Fruit fly (Drosophila melanogaster) whole organism, embryonic: Measurements from ENCODE around the gene CG14154.

Experiments used
- BtbVII ChIP-seq: fragments of 200-800 bp; sonication (Bioruptor generic); optimal IDR thresholded peaks from 3 replicates; lab custom pipeline; 2017; ENCODE audit warnings: missing biosample characterization, mild to moderate bottlenecking, missing genetic modification characterization
- CG1024 ChIP-seq: fragments of 200-800 bp; sonication (Bioruptor generic); IDR thresholded peaks from 2 replicates; pipeline ENCODE4 v1.3.6; 2022; ENCODE audit warnings: missing biosample characterization, missing genetic modification characterization
- CG10462 ChIP-seq: fragments of 200-800 bp; sonication (Bioruptor generic); optimal IDR thresholded peaks from 2 replicates; lab custom pipeline; 2016; ENCODE audit warnings: missing biosample characterization, missing genetic modification characterization
- CG10979 ChIP-seq: fragments of 200-800 bp; sonication (Bioruptor generic); optimal IDR thresholded peaks from 2 replicates; lab custom pipeline; 2018; ENCODE audit warnings: missing biosample characterization, mild to moderate bottlenecking, missing genetic modification characterization, moderate library complexity
- CG11456 ChIP-seq: fragments of 200-800 bp; sonication (Bioruptor generic); IDR thresholded peaks from 3 replicates; pipeline ENCODE4 v1.3.6; 2022; ENCODE audit warnings: missing biosample characterization, missing genetic modification characterization
- CG12219 ChIP-seq: fragments of 200-800 bp; sonication (Bioruptor generic); optimal IDR thresholded peaks from 3 replicates; lab custom pipeline; 2018; ENCODE audit warnings: missing biosample characterization, mild to moderate bottlenecking, missing genetic modification characterization
- CG12659 ChIP-seq: fragments of 200-800 bp; sonication (Bioruptor generic); optimal IDR thresholded peaks from 3 replicates; lab custom pipeline; 2017; ENCODE audit warnings: mild to moderate bottlenecking, missing biosample characterization, missing genetic modification reagents, missing genetic modification characterization
- CG1603 ChIP-seq: fragments of 200-800 bp; sonication (Bioruptor generic); optimal IDR thresholded peaks from 2 replicates; lab custom pipeline; 2019; ENCODE audit warnings: missing biosample characterization, mild to moderate bottlenecking, missing genetic modification characterization, moderate library complexity
- CG17802 ChIP-seq: fragments of 200-800 bp; sonication (Bioruptor generic); optimal IDR thresholded peaks from 2 replicates; lab custom pipeline; 2018; ENCODE audit warnings: missing biosample characterization, mild to moderate bottlenecking, missing genetic modification characterization, moderate library complexity
- CG4360 ChIP-seq: fragments of 200-800 bp; sonication (Bioruptor generic); IDR thresholded peaks from 2 replicates; pipeline ENCODE4 v1.3.6; 2022; ENCODE audit warnings: missing biosample characterization, missing genetic modification characterization
- CG4404 ChIP-seq: fragments of 200-800 bp; sonication (Bioruptor generic); IDR thresholded peaks from 2 replicates; pipeline ENCODE4 v1.3.6; 2022; ENCODE audit warnings: missing biosample characterization, missing genetic modification characterization
- CG4424 ChIP-seq: fragments of 200-800 bp; sonication (Bioruptor generic); optimal IDR thresholded peaks from 3 replicates; lab custom pipeline; 2016; ENCODE audit warnings: missing biosample characterization, missing genetic modification characterization
- CG4854 ChIP-seq: fragments of 200-800 bp; sonication (Bioruptor generic); optimal IDR thresholded peaks from 2 replicates; lab custom pipeline; 2016; ENCODE audit warnings: missing biosample characterization, missing genetic modification characterization, inconsistent platforms
- CG6813 ChIP-seq: fragments of 200-800 bp; sonication (Bioruptor generic); optimal IDR thresholded peaks from 2 replicates; lab custom pipeline; 2017; ENCODE audit warnings: missing biosample characterization, missing genetic modification characterization, mild to moderate bottlenecking, moderate library complexity, missing genetic modification reagents
- CG7372 ChIP-seq: fragments of 200-800 bp; sonication (Bioruptor generic); IDR thresholded peaks from 2 replicates; pipeline ENCODE4 v1.3.6; 2022; ENCODE audit warnings: missing biosample characterization, missing genetic modification characterization
- CG7928 ChIP-seq: fragments of 200-800 bp; sonication (Bioruptor generic); optimal IDR thresholded peaks from 2 replicates; lab custom pipeline; 2017; ENCODE audit warnings: missing biosample characterization, mild to moderate bottlenecking, missing genetic modification characterization
- CG7963 ChIP-seq: fragments of 200-800 bp; sonication (Bioruptor generic); IDR thresholded peaks from 3 replicates; pipeline ENCODE4 v1.3.6; 2022; ENCODE audit warnings: missing biosample characterization, missing genetic modification characterization; ENCODE audit not compliant: partially characterized antibody
- CG7987 ChIP-seq: fragments of 200-800 bp; sonication (Bioruptor generic); optimal IDR thresholded peaks from 2 replicates; lab custom pipeline; 2018; ENCODE audit warnings: missing biosample characterization, mild to moderate bottlenecking, missing genetic modification characterization, moderate library complexity
- CG9727 ChIP-seq: fragments of 200-800 bp; sonication (Bioruptor generic); optimal IDR thresholded peaks from 3 replicates; lab custom pipeline; 2017; ENCODE audit warnings: missing biosample characterization, mild to moderate bottlenecking, missing genetic modification characterization
- CG9876 ChIP-seq: fragments of 200-800 bp; sonication (Bioruptor generic); optimal IDR thresholded peaks from 2 replicates; lab custom pipeline; 2016; ENCODE audit warnings: missing biosample characterization, missing genetic modification characterization
- CTCF ChIP-seq: fragments of 200-800 bp; sonication (Bioruptor generic); optimal IDR thresholded peaks from 2 replicates; lab custom pipeline; 2017; ENCODE audit warnings: missing biosample characterization, mild to moderate bottlenecking, missing genetic modification characterization, moderate library complexity
- Dfd ChIP-seq, 2 experiments: fragments of >200 bp; optimal IDR thresholded peaks; 2 replicates each; lab custom pipeline; 2017; ENCODE audit warnings: missing biosample characterization in 2 of 2, missing genetic modification characterization in 2 of 2
- Dip3 ChIP-seq: fragments of 200-800 bp; sonication (Bioruptor generic); optimal IDR thresholded peaks from 3 replicates; lab custom pipeline; 2016; ENCODE audit warnings: missing biosample characterization, missing genetic modification characterization
- Drgx ChIP-seq: fragments of 200-800 bp; sonication (Bioruptor generic); IDR thresholded peaks from 2 replicates; pipeline ENCODE4 v1.3.6; 2022; ENCODE audit warnings: missing biosample characterization, missing genetic modification characterization
- Fer2 ChIP-seq: fragments of 200-800 bp; sonication (Bioruptor generic); optimal IDR thresholded peaks from 2 replicates; lab custom pipeline; 2018; ENCODE audit warnings: missing biosample characterization, mild to moderate bottlenecking, missing genetic modification characterization, moderate library complexity
- Gsc ChIP-seq: fragments of 200-800 bp; sonication (Bioruptor generic); IDR thresholded peaks from 2 replicates; pipeline ENCODE4 v1.3.6; 2022; ENCODE audit warnings: missing biosample characterization, missing genetic modification characterization
- Hmr ChIP-seq: fragments of 200-800 bp; sonication (Bioruptor generic); optimal IDR thresholded peaks from 3 replicates; lab custom pipeline; 2017; ENCODE audit warnings: mild to moderate bottlenecking, missing biosample characterization, missing genetic modification reagents, missing genetic modification characterization
- Hr51 ChIP-seq, 2 experiments: fragments of 200-800 bp; sonication (Bioruptor generic); optimal IDR thresholded peaks; 2 replicates in 1 of 2; 3 replicates in 1 of 2; lab custom pipeline; 2016 to 2018; ENCODE audit warnings: missing biosample characterization in 2 of 2, missing genetic modification characterization in 2 of 2, mild to moderate bottlenecking in 1 of 2, moderate library complexity in 1 of 2
- Lpt ChIP-seq: fragments of >200 bp; optimal IDR thresholded peaks from 2 replicates; lab custom pipeline; 2018; ENCODE audit warnings: missing biosample characterization, missing genetic modification characterization
- Oli ChIP-seq: fragments of 200-800 bp; sonication (Bioruptor generic); optimal IDR thresholded peaks from 2 replicates; lab custom pipeline; 2018; ENCODE audit warnings: missing biosample characterization, mild to moderate bottlenecking, missing genetic modification characterization, moderate library complexity
- Ravus ChIP-seq: fragments of 200-800 bp; sonication (Bioruptor generic); IDR thresholded peaks from 2 replicates; pipeline ENCODE4 v1.3.6; 2022; ENCODE audit warnings: missing biosample characterization, missing genetic modification characterization
- Rfx ChIP-seq: fragments of 200-800 bp; sonication (Bioruptor generic); IDR thresholded peaks from 2 replicates; pipeline ENCODE4 v1.3.6; 2022; ENCODE audit warnings: missing biosample characterization, missing genetic modification characterization
- ash1 ChIP-seq: fragments of 200-800 bp; sonication (Bioruptor generic); optimal IDR thresholded peaks from 2 replicates; lab custom pipeline; 2018; ENCODE audit warnings: missing biosample characterization, mild to moderate bottlenecking, missing genetic modification characterization
- cad ChIP-seq: fragments of >200 bp; optimal IDR thresholded peaks from 2 replicates; lab custom pipeline; 2017; ENCODE audit warnings: missing biosample characterization, missing genetic modification characterization
- crp ChIP-seq, 2 experiments: fragments of 200-800 bp; sonication (Bioruptor generic); optimal IDR thresholded peaks; 2 replicates in 1 of 2; 3 replicates in 1 of 2; lab custom pipeline; 2017; ENCODE audit warnings: missing biosample characterization in 2 of 2, missing genetic modification characterization in 2 of 2, mild to moderate bottlenecking in 1 of 2, moderate library complexity in 1 of 2
- cwo ChIP-seq: fragments of 200-800 bp; sonication (Bioruptor generic); optimal IDR thresholded peaks from 3 replicates; lab custom pipeline; 2017; ENCODE audit warnings: missing biosample characterization, missing genetic modification characterization, mild to moderate bottlenecking, moderate library complexity, missing genetic modification reagents
- da ChIP-seq: fragments of 200-800 bp; sonication (Bioruptor generic); optimal IDR thresholded peaks from 2 replicates; lab custom pipeline; 2016; ENCODE audit warnings: missing biosample characterization, missing genetic modification characterization
- danr ChIP-seq: fragments of 200-800 bp; sonication (Bioruptor generic); IDR thresholded peaks from 2 replicates; pipeline ENCODE4 v1.3.6; 2022; ENCODE audit warnings: missing biosample characterization, missing genetic modification characterization
- dati ChIP-seq: fragments of 200-800 bp; sonication (Bioruptor generic); IDR thresholded peaks from 2 replicates; pipeline ENCODE4 v1.3.6; 2022; ENCODE audit warnings: missing biosample characterization, missing genetic modification characterization
- en ChIP-seq: fragments of 200-800 bp; sonication (Bioruptor generic); optimal IDR thresholded peaks from 2 replicates; lab custom pipeline; 2016; ENCODE audit warnings: missing biosample characterization, missing genetic modification characterization
- exex ChIP-seq: fragments of 200-800 bp; sonication (Bioruptor generic); optimal IDR thresholded peaks from 4 replicates; lab custom pipeline; 2018; ENCODE audit warnings: missing biosample characterization, mild to moderate bottlenecking, missing genetic modification characterization, moderate library complexity
- fru ChIP-seq: fragments of >200 bp; optimal IDR thresholded peaks from 2 replicates; lab custom pipeline; 2017
- jigr1 ChIP-seq: fragments of 200-800 bp; sonication (Bioruptor generic); IDR thresholded peaks from 3 replicates; pipeline ENCODE4 v1.3.6; 2022; ENCODE audit warnings: missing biosample characterization, missing genetic modification characterization
- lola ChIP-seq, 3 experiments: fragments of >200 bp in 2 of 3; fragments of 200-800 bp in 1 of 3; sonication (Bioruptor generic) in 1 of 3; optimal IDR thresholded peaks; 2 replicates each; lab custom pipeline; 2017 to 2019; ENCODE audit warnings: missing biosample characterization in 3 of 3, missing genetic modification characterization in 3 of 3, mild to moderate bottlenecking in 1 of 3, moderate library complexity in 1 of 3
- odd ChIP-seq: fragments of 200-800 bp; sonication (Bioruptor generic); optimal IDR thresholded peaks from 2 replicates; lab custom pipeline; 2017; ENCODE audit warnings: missing biosample characterization, mild to moderate bottlenecking, missing genetic modification characterization
- phol ChIP-seq: fragments of 200-800 bp; sonication (Bioruptor generic); optimal IDR thresholded peaks from 3 replicates; lab custom pipeline; 2018; ENCODE audit warnings: missing biosample characterization, mild to moderate bottlenecking, missing genetic modification characterization, moderate library complexity
- slp2 ChIP-seq: fragments of 200-800 bp; sonication (Bioruptor generic); optimal IDR thresholded peaks from 2 replicates; lab custom pipeline; 2016; ENCODE audit warnings: missing biosample characterization, missing genetic modification characterization
- sna ChIP-seq: fragments of 200-800 bp; sonication (Bioruptor generic); IDR thresholded peaks from 2 replicates; pipeline ENCODE4 v1.3.6; 2022; ENCODE audit warnings: missing biosample characterization, missing genetic modification characterization; ENCODE audit not compliant: partially characterized antibody
- ssp ChIP-seq: fragments of 200-800 bp; sonication (Bioruptor generic); IDR thresholded peaks from 2 replicates; pipeline ENCODE4 v1.3.6; 2022; ENCODE audit warnings: missing biosample characterization, missing genetic modification characterization
- tup ChIP-seq: fragments of 200-800 bp; sonication (Bioruptor generic); optimal IDR thresholded peaks from 2 replicates; lab custom pipeline; 2016; ENCODE audit warnings: missing biosample characterization, mild to moderate bottlenecking, missing genetic modification characterization, moderate library complexity
- usp ChIP-seq: fragments of >200 bp; optimal IDR thresholded peaks from 2 replicates; lab custom pipeline; 2017; ENCODE audit warnings: missing biosample characterization, missing genetic modification characterization

The CG14154 gene

DNA sequence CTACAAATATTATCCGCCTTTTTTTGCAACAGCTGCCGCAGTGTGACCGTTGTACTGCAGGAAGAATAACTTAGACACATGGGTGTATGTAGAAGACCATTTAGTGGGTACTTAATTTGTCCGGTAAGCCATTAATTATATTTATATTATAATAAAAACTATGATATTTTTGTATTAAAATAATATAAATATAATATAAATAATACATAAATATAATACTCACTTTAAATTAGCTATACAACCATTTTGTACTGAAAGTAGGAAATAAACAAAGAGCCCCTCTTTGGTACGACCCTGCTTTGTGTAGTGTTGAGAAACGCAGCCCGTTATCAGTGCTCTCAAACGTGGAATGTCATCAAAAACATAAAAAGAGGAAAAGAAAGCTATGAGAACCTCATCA lies 3.9 kb upstream of the CG14154 start, which contains the start of gene Cnep1r2 (continued):
- peak; percentile 96 for TF ChIP-seq CG7372
- TF ChIP-seq CG10462 = peak; percentile 80
- peak; percentile 61 for TF ChIP-seq CG4854 (GFP tag; lab: Kevin White, UChicago)
- peak; percentile 88 for TF ChIP-seq Ravus (GFP tag; lab: Robert Waterston, UW)
- peak; percentile 87 for TF ChIP-seq cwo (GFP tag; lab: Kevin White, UChicago)
- TF ChIP-seq CG7987 (GFP tag; lab: Kevin White, UChicago) = peak; percentile 87
- peak; percentile 69; the same call in 1 of the 2 replicates for TF ChIP-seq dati (GFP tag; lab: Robert Waterston, UW)
- peak; percentile 96 for TF ChIP-seq CG10979 (tag; lab: Kevin White, UChicago)
- TF ChIP-seq da (GFP tag; lab: Kevin White, UChicago) = no peak
- TF ChIP-seq CG11456 = peak; percentile 93
- peak; percentile 86 for TF ChIP-seq BtbVII (GFP tag; lab: Kevin White, UChicago)
- peak; percentile 98 for TF ChIP-seq CG4404 (GFP tag; lab: Robert Waterston, UW)
- TF ChIP-seq Drgx = peak; percentile 92
- no peak for TF ChIP-seq Dfd (GFP tag; optimal IDR thresholded peaks at IDR 0.05; lab: Kevin White, UChicago)
- TF ChIP-seq CG1024 (GFP tag; lab: Robert Waterston, UW) = peak; percentile 66
- TF ChIP-seq CG9876 = peak; percentile 51
- no peak for TF ChIP-seq Lpt (GFP tag; lab: Kevin White, UChicago)
- peak; percentile 82 for TF ChIP-seq CG12219
- TF ChIP-seq fru (lab: Kevin White, UChicago) = no peak
- TF ChIP-seq slp2 (GFP tag; lab: Kevin White, UChicago) = peak; percentile 64
- peak; percentile 92 for TF ChIP-seq odd (GFP tag; lab: Kevin White, UChicago)
- TF ChIP-seq CG6813 (GFP tag; lab: Kevin White, UChicago) = peak; percentile 92
- TF ChIP-seq usp = no peak
- peak; percentile 58 for TF ChIP-seq CG7928 (GFP tag; lab: Kevin White, UChicago)
- peak; percentile 84 for TF ChIP-seq exex (tag; lab: Kevin White, UChicago)
- peak; percentile 87; the same call in 2 of the 3 replicates for TF ChIP-seq jigr1 (GFP tag; lab: Robert Waterston, UW)
- TF ChIP-seq Oli (tag; lab: Kevin White, UChicago) = peak; percentile 97
- TF ChIP-seq CG12659 (GFP tag; lab: Kevin White, UChicago) = peak; percentile 97
- TF ChIP-seq danr = peak; percentile 84
- TF ChIP-seq Hmr (GFP tag; lab: Kevin White, UChicago) = peak; percentile 96
- no peak for TF ChIP-seq Gsc (GFP tag; lab: Robert Waterston, UW)
- peak in 1 of 2 experiments; percentile 65 for TF ChIP-seq crp (GFP tag; optimal IDR thresholded peaks at IDR 0.05; lab: Kevin White, UChicago)
- TF ChIP-seq ssp (GFP tag; lab: Robert Waterston, UW) = peak; percentile 92
- TF ChIP-seq sna (GFP tag; lab: Robert Waterston, UW) = no peak
- peak; percentile 96 for TF ChIP-seq CG9727 (GFP tag; lab: Kevin White, UChicago)
- TF ChIP-seq phol = peak; percentile 97
- peak; percentile 83 for TF ChIP-seq tup (GFP tag; lab: Kevin White, UChicago)
- TF ChIP-seq Rfx (GFP tag; lab: Robert Waterston, UW) = peak; percentile 97
- TF ChIP-seq Fer2 (tag; lab: Kevin White, UChicago) = peak; percentile 97
- TF ChIP-seq ash1 (GFP tag; lab: Kevin White, UChicago) = peak; percentile 55
- peak; percentile 92 for TF ChIP-seq CG4424 (GFP tag; lab: Kevin White, UChicago)
- TF ChIP-seq en (GFP tag; lab: Kevin White, UChicago) = no peak
- TF ChIP-seq CTCF (GFP tag; lab: Kevin White, UChicago) = peak; percentile 49
- peak; percentile 80 for TF ChIP-seq Dip3 (GFP tag; lab: Kevin White, UChicago)
- peak; percentile 85 to 97 for TF ChIP-seq Hr51 (GFP tag; optimal IDR thresholded peaks at IDR 0.05; lab: Kevin White, UChicago)
- peak; percentile 71 for TF ChIP-seq CG4360 (GFP tag; lab: Robert Waterston, UW)
- TF ChIP-seq CG17802 (tag; lab: Kevin White, UChicago) = peak; percentile 74
- TF ChIP-seq CG1603 (tag; lab: Kevin White, UChicago) = no peak
- TF ChIP-seq cad (GFP tag; lab: Kevin White, UChicago) = no peak
- TF ChIP-seq lola (GFP tag; optimal IDR thresholded peaks at IDR 0.05; lab: Kevin White, UChicago) = peak in 1 of 3 experiments; percentile 97
- TF ChIP-seq CG7963 (GFP tag; lab: Robert Waterston, UW) = no peak
